Worm (Caenorhabditis elegans) whole organism, L2 larva: Measurements from ENCODE around the gene ttr-46.

Experiments
- aly-2 ChIP-seq: fragments of 150-350 bp; optimal IDR thresholded peaks from 2 replicates; lab custom pipeline; 2014; ENCODE audit warnings: missing biosample characterization, missing genetic modification characterization
- ama-1 ChIP-seq: fragments of 150-350 bp; optimal IDR thresholded peaks from 2 replicates; lab custom pipeline; 2018; ENCODE audit warnings: inconsistent platforms
- blmp-1 ChIP-seq: sonication (generic microtip); optimal IDR thresholded peaks from 2 replicates; lab custom pipeline; 2017; ENCODE audit warnings: missing genetic modification characterization, mild to moderate bottlenecking, missing compliant biosample characterization, antibody characterized with exemption, moderate library complexity; ENCODE audit not compliant: insufficient read depth
- fos-1 ChIP-seq: fragments of 150-350 bp; optimal IDR thresholded peaks from 2 replicates; lab custom pipeline; 2014; ENCODE audit warnings: missing biosample characterization, missing genetic modification characterization
- lin-11 ChIP-seq: fragments of 150-350 bp; sonication (generic microtip); optimal IDR thresholded peaks from 2 replicates; lab custom pipeline; 2014; ENCODE audit warnings: missing biosample characterization, missing genetic modification characterization, inconsistent platforms, mixed read lengths
- lin-39 ChIP-seq: fragments of 150-350 bp; optimal IDR thresholded peaks from 2 replicates; lab custom pipeline; 2014; ENCODE audit warnings: missing biosample characterization, missing genetic modification reagents, missing genetic modification characterization
- mdl-1 ChIP-seq, 2 experiments: fragments of 150-350 bp in 1 of 2; sonication (generic microtip) in 1 of 2; optimal IDR thresholded peaks; 2 replicates each; lab custom pipeline; 2017; ENCODE audit warnings: missing biosample characterization in 2 of 2, missing genetic modification characterization in 2 of 2
- unc-62 ChIP-seq: fragments of 150-350 bp; optimal IDR thresholded peaks from 2 replicates; lab custom pipeline; 2014; ENCODE audit warnings: missing biosample characterization, missing genetic modification reagents, missing genetic modification characterization

ce11 chrV:9958231-9958630 lies 7.2 kb downstream of the ttr-46 start, which contains the start of gene anmt-3:
- TF ChIP-seq mdl-1 (tag; optimal IDR thresholded peaks at IDR 0.05; lab: Kevin White, UChicago) (no peak), aly-2 (no peak), blmp-1 (tag; lab: Kevin White, UChicago) (no peak), ama-1 (lab: Kevin White, UChicago) (no peak), lin-39 (no peak), fos-1 (tag; lab: Kevin White, UChicago) (no peak), unc-62 (no peak), lin-11 (no peak)
